Worm (Caenorhabditis elegans) whole organism, L4/young adult: ENCODE measurements around the gene efk-1.

Source experiments
- W03F9.2 ChIP-seq: fragments of 150-350 bp; optimal IDR thresholded peaks from 2 replicates; lab custom pipeline; 2014; ENCODE audit warnings: missing biosample characterization, missing genetic modification characterization
- dao-5 ChIP-seq: sonication (generic microtip); optimal IDR thresholded peaks from 2 replicates; lab custom pipeline; 2016; ENCODE audit warnings: missing genotype, missing genetic modification characterization, moderate library complexity, missing compliant biosample characterization
- him-1 ChIP-seq: sonication (generic microtip); optimal IDR thresholded peaks from 2 replicates; lab custom pipeline; 2016; ENCODE audit warnings: missing genotype, missing genetic modification reagents, missing genetic modification characterization, missing compliant biosample characterization

- TF ChIP-seq W03F9.2 (tag; lab: Kevin White, UChicago) (no peak), dao-5 (tag; lab: Kevin White, UChicago) (no peak), him-1 (tag; lab: Kevin White, UChicago) (no peak)
These were observed 47.4 kb downstream of the efk-1 start for ce11 chrIII:6120990-6121389.
